Worm (Caenorhabditis elegans) whole organism, L2 larva: Measurements from ENCODE around the gene rga-8.

Experiments used
- C34F6.9 ChIP-seq: fragments of 150-350 bp; optimal IDR thresholded peaks from 2 replicates; lab custom pipeline; 2014; ENCODE audit warnings: missing biosample characterization, missing genetic modification characterization
- R02D3.7 ChIP-seq: fragments of 150-350 bp; optimal IDR thresholded peaks from 2 replicates; lab custom pipeline; 2014; ENCODE audit warnings: missing biosample characterization, missing genetic modification characterization
- Y55F3AM.14 ChIP-seq: fragments of 200-800 bp; sonication (Bioruptor generic); optimal IDR thresholded peaks from 2 replicates; lab custom pipeline; 2018; ENCODE audit warnings: mild to moderate bottlenecking, missing genetic modification characterization, missing compliant biosample characterization
- ZK546.5 ChIP-seq: sonication (generic microtip); optimal IDR thresholded peaks from 2 replicates; lab custom pipeline; 2017; ENCODE audit warnings: missing biosample characterization, missing genetic modification characterization
- aly-2 ChIP-seq: fragments of 150-350 bp; optimal IDR thresholded peaks from 2 replicates; lab custom pipeline; 2014; ENCODE audit warnings: missing biosample characterization, missing genetic modification characterization
- blmp-1 ChIP-seq: sonication (generic microtip); optimal IDR thresholded peaks from 2 replicates; lab custom pipeline; 2017; ENCODE audit warnings: missing genetic modification characterization, mild to moderate bottlenecking, missing compliant biosample characterization, antibody characterized with exemption, moderate library complexity; ENCODE audit not compliant: insufficient read depth
- ceh-16 ChIP-seq: fragments of 150-350 bp; optimal IDR thresholded peaks from 2 replicates; lab custom pipeline; 2014; ENCODE audit warnings: missing biosample characterization, missing genetic modification characterization
- ceh-82 ChIP-seq: fragments of 150-350 bp; optimal IDR thresholded peaks from 2 replicates; lab custom pipeline; 2014; ENCODE audit warnings: missing biosample characterization, missing genetic modification characterization
- crh-2 ChIP-seq: sonication (generic microtip); optimal IDR thresholded peaks from 2 replicates; lab custom pipeline; 2017; ENCODE audit warnings: missing biosample characterization, missing genetic modification characterization
- dmd-4 ChIP-seq: sonication (generic microtip); optimal IDR thresholded peaks from 2 replicates; lab custom pipeline; 2017; ENCODE audit warnings: missing biosample characterization, missing genetic modification characterization
- egl-27 ChIP-seq: sonication (generic microtip); optimal IDR thresholded peaks from 3 replicates; lab custom pipeline; 2017; ENCODE audit warnings: missing biosample characterization, missing genetic modification reagents, missing genetic modification characterization
- elt-1 ChIP-seq: fragments of 150-350 bp; optimal IDR thresholded peaks from 2 replicates; lab custom pipeline; 2014; ENCODE audit warnings: missing biosample characterization, missing genetic modification characterization
- elt-3 ChIP-seq: sonication (generic microtip); optimal IDR thresholded peaks from 2 replicates; lab custom pipeline; 2017; ENCODE audit warnings: missing biosample characterization, missing genetic modification characterization
- fos-1 ChIP-seq: fragments of 150-350 bp; optimal IDR thresholded peaks from 2 replicates; lab custom pipeline; 2014; ENCODE audit warnings: missing biosample characterization, missing genetic modification characterization
- gmeb-1 ChIP-seq: fragments of 150-350 bp; optimal IDR thresholded peaks from 2 replicates; lab custom pipeline; 2014; ENCODE audit warnings: missing biosample characterization, missing genetic modification characterization
- lin-11 ChIP-seq: fragments of 150-350 bp; sonication (generic microtip); optimal IDR thresholded peaks from 2 replicates; lab custom pipeline; 2014; ENCODE audit warnings: missing biosample characterization, missing genetic modification characterization, inconsistent platforms, mixed read lengths
- lin-13 ChIP-seq: fragments of 150-350 bp; optimal IDR thresholded peaks from 2 replicates; lab custom pipeline; 2014; ENCODE audit warnings: missing biosample characterization, missing genetic modification reagents, missing genetic modification characterization
- lin-39 ChIP-seq: fragments of 150-350 bp; optimal IDR thresholded peaks from 2 replicates; lab custom pipeline; 2014; ENCODE audit warnings: missing biosample characterization, missing genetic modification reagents, missing genetic modification characterization
- lsy-2 ChIP-seq, 2 experiments: fragments of 150-350 bp in 1 of 2; sonication (generic microtip) in 1 of 2; optimal IDR thresholded peaks; 2 replicates each; lab custom pipeline; 2014 to 2017; ENCODE audit warnings: missing biosample characterization in 2 of 2, missing genetic modification characterization in 2 of 2
- mab-5 ChIP-seq: fragments of 150-350 bp; optimal IDR thresholded peaks from 2 replicates; lab custom pipeline; 2014; ENCODE audit warnings: missing biosample characterization, missing genetic modification characterization
- mbf-1 ChIP-seq: sonication (generic microtip); optimal IDR thresholded peaks from 2 replicates; lab custom pipeline; 2017; ENCODE audit warnings: missing biosample characterization, missing genetic modification characterization
- mdl-1 ChIP-seq, 2 experiments: fragments of 150-350 bp in 1 of 2; sonication (generic microtip) in 1 of 2; optimal IDR thresholded peaks; 2 replicates each; lab custom pipeline; 2017; ENCODE audit warnings: missing biosample characterization in 2 of 2, missing genetic modification characterization in 2 of 2
- nhr-10 ChIP-seq: sonication (generic microtip); optimal IDR thresholded peaks from 2 replicates; lab custom pipeline; 2017; ENCODE audit warnings: missing biosample characterization, missing genetic modification characterization
- nhr-11 ChIP-seq: fragments of 150-350 bp; optimal IDR thresholded peaks from 2 replicates; lab custom pipeline; 2014; ENCODE audit warnings: missing biosample characterization, missing genetic modification characterization
- nhr-12 ChIP-seq: fragments of 150-350 bp; optimal IDR thresholded peaks from 2 replicates; lab custom pipeline; 2014; ENCODE audit warnings: missing biosample characterization, missing genetic modification characterization
- nhr-129 ChIP-seq: fragments of 150-350 bp; optimal IDR thresholded peaks from 2 replicates; lab custom pipeline; 2014; ENCODE audit warnings: missing biosample characterization, missing genetic modification characterization
- nhr-21 ChIP-seq: fragments of 150-350 bp; optimal IDR thresholded peaks from 2 replicates; lab custom pipeline; 2014; ENCODE audit warnings: missing biosample characterization, missing genetic modification characterization
- nhr-23 ChIP-seq: fragments of 150-350 bp; optimal IDR thresholded peaks from 2 replicates; lab custom pipeline; 2014; ENCODE audit warnings: missing biosample characterization, missing genetic modification reagents, missing genetic modification characterization
- nhr-237 ChIP-seq: fragments of 150-350 bp; optimal IDR thresholded peaks from 2 replicates; lab custom pipeline; 2014; ENCODE audit warnings: missing biosample characterization, missing genetic modification characterization
- nhr-25 ChIP-seq: fragments of 150-350 bp; sonication (generic microtip); optimal IDR thresholded peaks from 3 replicates; lab custom pipeline; 2014; ENCODE audit warnings: missing biosample characterization, missing genetic modification characterization
- nhr-6 ChIP-seq: fragments of 150-350 bp; optimal IDR thresholded peaks from 2 replicates; lab custom pipeline; 2014; ENCODE audit warnings: missing biosample characterization, missing genetic modification characterization
- nhr-77 ChIP-seq: fragments of 150-350 bp; optimal IDR thresholded peaks from 2 replicates; lab custom pipeline; 2014; ENCODE audit warnings: missing biosample characterization, missing genetic modification characterization
- peb-1 ChIP-seq: fragments of 150-350 bp; optimal IDR thresholded peaks from 2 replicates; lab custom pipeline; 2014; ENCODE audit warnings: missing biosample characterization, missing genetic modification characterization
- sem-4 ChIP-seq: fragments of 150-350 bp; optimal IDR thresholded peaks from 2 replicates; lab custom pipeline; 2014; ENCODE audit warnings: missing biosample characterization, missing genetic modification reagents, missing genetic modification characterization
- skn-1 ChIP-seq: sonication (generic microtip); optimal IDR thresholded peaks from 2 replicates; lab custom pipeline; 2017; ENCODE audit warnings: missing biosample characterization, missing genetic modification characterization
- sma-3 ChIP-seq: sonication (generic microtip); optimal IDR thresholded peaks from 2 replicates; lab custom pipeline; 2016; ENCODE audit warnings: missing genetic modification reagents, missing genetic modification characterization, missing compliant biosample characterization
- sma-9 ChIP-seq, 2 experiments: fragments of 150-350 bp in 1 of 2; sonication (generic microtip) in 1 of 2; optimal IDR thresholded peaks; 2 replicates each; lab custom pipeline; 2014 to 2016; ENCODE audit warnings: missing genetic modification characterization in 2 of 2, mild to moderate bottlenecking in 1 of 2, missing biosample characterization in 1 of 2, missing compliant biosample characterization in 1 of 2, missing genetic modification reagents in 1 of 2, moderate library complexity in 1 of 2
- snpc-4 ChIP-seq: fragments of 150-350 bp; optimal IDR thresholded peaks from 2 replicates; lab custom pipeline; 2014; ENCODE audit warnings: missing biosample characterization, missing genetic modification characterization
- unc-39 ChIP-seq: fragments of 150-350 bp; optimal IDR thresholded peaks from 2 replicates; lab custom pipeline; 2014; ENCODE audit warnings: missing biosample characterization, missing genetic modification characterization
- unc-55 ChIP-seq: fragments of 150-350 bp; sonication (generic microtip); optimal IDR thresholded peaks from 3 replicates; lab custom pipeline; 2014; ENCODE audit warnings: missing biosample characterization, missing genetic modification reagents, missing genetic modification characterization
- unc-62 ChIP-seq: fragments of 150-350 bp; optimal IDR thresholded peaks from 2 replicates; lab custom pipeline; 2014; ENCODE audit warnings: missing biosample characterization, missing genetic modification reagents, missing genetic modification characterization
- zag-1 ChIP-seq: fragments of 150-350 bp; optimal IDR thresholded peaks from 2 replicates; lab custom pipeline; 2014; ENCODE audit warnings: missing biosample characterization, missing genetic modification characterization
- ztf-1 ChIP-seq: fragments of 200-800 bp; sonication (Bioruptor generic); conservative IDR thresholded peaks from 2 replicates; pipeline ENCODE4 v1.3.6; 2022; ENCODE audit warnings: missing genetic modification characterization, missing compliant biosample characterization
- ztf-11 ChIP-seq: sonication (generic microtip); optimal IDR thresholded peaks from 2 replicates; lab custom pipeline; 2017; ENCODE audit warnings: missing biosample characterization, missing genetic modification characterization
- ztf-4 ChIP-seq: fragments of 150-350 bp; optimal IDR thresholded peaks from 2 replicates; lab custom pipeline; 2014; ENCODE audit warnings: missing biosample characterization, missing genetic modification characterization

rga-8 gene

DNA sequence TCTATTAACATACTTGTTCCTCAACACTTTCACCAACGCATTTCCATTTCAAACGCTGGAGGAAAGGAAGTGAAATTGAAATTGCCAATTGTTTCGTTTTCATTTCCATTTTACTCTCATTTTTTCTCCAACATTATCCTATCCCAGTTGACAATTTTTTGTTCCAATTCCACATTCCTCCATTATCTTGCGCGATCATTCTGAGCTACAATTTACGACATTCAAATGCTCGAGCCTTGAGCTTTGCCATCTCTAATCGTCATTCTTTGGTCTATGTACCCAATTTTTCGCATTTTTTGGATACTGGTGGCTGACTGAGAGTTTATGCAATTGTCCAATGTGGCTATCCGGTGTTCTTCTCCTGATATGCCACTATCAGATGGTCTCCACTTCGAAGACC is 30.0 kb downstream of the rga-8 start, which contains the start of gene Y34B4A.10:
TSS of gene Y34B4A.10 (plus strand) at position 301 of the 400 bp plus-strand sequence.
- TF ChIP-seq crh-2 (no peak), sma-3 (GFP tag; lab: Kevin White, UChicago) (no peak), skn-1 (no peak), ceh-82 (tag; lab: Kevin White, UChicago) (no peak), R02D3.7 (tag; lab: Kevin White, UChicago) (no peak), nhr-23 (tag; lab: Kevin White, UChicago) (no peak), Y55F3AM.14 (GFP tag; lab: Kevin White, UChicago) (no peak), nhr-6 (tag; lab: Kevin White, UChicago) (no peak), nhr-25 (tag; lab: Kevin White, UChicago) (no peak), nhr-129 (no peak), nhr-237 (no peak), blmp-1 (tag; lab: Kevin White, UChicago) (no peak), zag-1 (tag; lab: Kevin White, UChicago) (no peak), ceh-16 (tag; lab: Kevin White, UChicago) (no peak)

DNA sequence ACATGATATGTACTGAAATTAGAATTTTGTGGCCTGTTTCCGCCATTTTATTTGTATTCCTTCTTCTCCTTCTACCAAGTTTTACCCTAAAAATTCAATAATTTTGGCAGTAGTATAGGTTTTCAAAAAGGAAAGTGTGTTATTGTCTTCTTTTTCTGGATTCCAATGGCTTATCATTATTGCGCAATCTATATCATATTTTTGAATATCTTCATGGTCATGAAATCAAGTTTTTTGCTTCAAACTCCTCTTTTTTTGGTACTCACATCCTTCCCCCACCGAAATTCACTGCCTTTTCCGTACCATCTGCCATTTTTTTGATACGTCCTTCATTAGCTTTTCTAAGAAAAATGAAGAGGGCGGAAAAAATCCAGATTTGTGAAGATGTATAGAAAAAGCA is 30.8 kb downstream of the rga-8 start:
- TF ChIP-seq blmp-1 (tag; lab: Kevin White, UChicago) (no peak), nhr-11 (tag; lab: Kevin White, UChicago) (no peak), ceh-16 (tag; lab: Kevin White, UChicago) (no peak), sma-9 (GFP tag; optimal IDR thresholded peaks at IDR 0.05; lab: Kevin White, UChicago) (no peak), sma-9 (tag; optimal IDR thresholded peaks at IDR 0.05; lab: Kevin White, UChicago) (no peak), nhr-23 (tag; lab: Kevin White, UChicago) (no peak), nhr-25 (tag; lab: Kevin White, UChicago) (no peak), nhr-77 (no peak), egl-27 (tag; lab: Kevin White, UChicago) (no peak), snpc-4 (tag; lab: Kevin White, UChicago) (no peak), peb-1 (tag; lab: Kevin White, UChicago) (no peak), sma-3 (GFP tag; lab: Kevin White, UChicago) (no peak), nhr-237 (no peak), aly-2 (no peak), nhr-129 (no peak), ceh-82 (tag; lab: Kevin White, UChicago) (no peak), crh-2 (no peak), lsy-2 (tag; optimal IDR thresholded peaks at IDR 0.05; lab: Kevin White, UChicago) (no peak), mab-5 (no peak), nhr-10 (no peak), lin-39 (no peak)

ce11 chrX:5244041-5244440 is 35.5 kb downstream of the rga-8 start, which contains the start of gene Y34B4A.7:
TSS of gene Y34B4A.7 (plus strand) at chrX:5244337.
- peak; percentile 67 for TF ChIP-seq sem-4
- TF ChIP-seq mdl-1 (tag; optimal IDR thresholded peaks at IDR 0.05; lab: Kevin White, UChicago) = no peak
- no peak for TF ChIP-seq ztf-11 (tag; lab: Kevin White, UChicago)
- peak; percentile 40 for TF ChIP-seq nhr-129
- TF ChIP-seq Y55F3AM.14 (GFP tag; lab: Kevin White, UChicago) = peak; percentile 29
- TF ChIP-seq gmeb-1 (tag; lab: Kevin White, UChicago) = peak; percentile 52
- TF ChIP-seq snpc-4 (tag; lab: Kevin White, UChicago) = peak; percentile 7
- TF ChIP-seq ceh-82 (tag; lab: Kevin White, UChicago) = no peak
- no peak for TF ChIP-seq elt-1 (tag; lab: Kevin White, UChicago)
- no peak for TF ChIP-seq unc-39 (tag; lab: Kevin White, UChicago)
- no peak for TF ChIP-seq nhr-12 (tag; lab: Kevin White, UChicago)
- TF ChIP-seq egl-27 (tag; lab: Kevin White, UChicago) = peak; percentile 1
- no peak for TF ChIP-seq nhr-237
- no peak for TF ChIP-seq R02D3.7 (tag; lab: Kevin White, UChicago)
- no peak for TF ChIP-seq elt-3
- no peak for TF ChIP-seq lin-39
- TF ChIP-seq crh-2 = peak; percentile 75
- TF ChIP-seq nhr-6 (tag; lab: Kevin White, UChicago) = peak; percentile 17
- peak; percentile 12 for TF ChIP-seq nhr-21 (tag; lab: Kevin White, UChicago)
- TF ChIP-seq nhr-25 (tag; lab: Kevin White, UChicago) = peak; percentile 72
- TF ChIP-seq skn-1 = no peak
- TF ChIP-seq fos-1 (tag; lab: Kevin White, UChicago) = peak; percentile 67
- TF ChIP-seq dmd-4 = no peak
- no peak for TF ChIP-seq peb-1 (tag; lab: Kevin White, UChicago)
- no peak for TF ChIP-seq ZK546.5
- TF ChIP-seq unc-62 (GFP tag; lab: Kevin White, UChicago) = no peak
- TF ChIP-seq lin-13 = peak; percentile 61
- no peak for TF ChIP-seq nhr-23 (tag; lab: Kevin White, UChicago)
- no peak for TF ChIP-seq aly-2
- peak; percentile 61 for TF ChIP-seq blmp-1 (tag; lab: Kevin White, UChicago)
- peak; percentile 76 for TF ChIP-seq unc-55 (GFP tag; lab: Kevin White, UChicago)
- TF ChIP-seq ztf-1 (GFP tag; lab: Robert Waterston, UW) = no peak
- no peak for TF ChIP-seq nhr-77
- TF ChIP-seq lin-11 (tag; lab: Kevin White, UChicago) = peak; percentile 11
- TF ChIP-seq ztf-4 (tag; lab: Kevin White, UChicago) = no peak
- peak; percentile 48 to 75 for TF ChIP-seq lsy-2 (tag; optimal IDR thresholded peaks at IDR 0.05; lab: Kevin White, UChicago)
- TF ChIP-seq ceh-16 (tag; lab: Kevin White, UChicago) = peak; percentile 78
- no peak for TF ChIP-seq nhr-10
- TF ChIP-seq sma-9 (GFP tag; optimal IDR thresholded peaks at IDR 0.05; lab: Kevin White, UChicago) = peak; percentile 81
- TF ChIP-seq sma-9 (tag; optimal IDR thresholded peaks at IDR 0.05; lab: Kevin White, UChicago) = no peak
- peak; percentile 74 for TF ChIP-seq C34F6.9 (tag; lab: Kevin White, UChicago)
- TF ChIP-seq sma-3 (GFP tag; lab: Kevin White, UChicago) = peak; percentile 67
- TF ChIP-seq mbf-1 = no peak
